Worm (Caenorhabditis elegans) whole organism, L4 larva: Measurements from ENCODE around the gene F13A2.5.

ENCODE experiments used
- ces-1 ChIP-seq: fragments of 150-350 bp; sonication (generic microtip); optimal IDR thresholded peaks from 4 replicates; lab custom pipeline; 2014; ENCODE audit warnings: missing biosample characterization, missing genetic modification reagents, missing genetic modification characterization
- lsy-2 ChIP-seq, 2 experiments: fragments of 150-350 bp in 1 of 2; sonication (generic microtip) in 1 of 2; optimal IDR thresholded peaks; 2 replicates each; lab custom pipeline; 2014 to 2017; ENCODE audit warnings: missing biosample characterization in 2 of 2, missing genetic modification characterization in 2 of 2
- mep-1 ChIP-seq: fragments of 150-350 bp; sonication (generic microtip); optimal IDR thresholded peaks from 3 replicates; lab custom pipeline; 2014; ENCODE audit warnings: missing biosample characterization, missing genetic modification characterization
- saeg-2 ChIP-seq: fragments of 200-800 bp; sonication (Bioruptor generic); IDR thresholded peaks from 2 replicates; pipeline ENCODE4 v1.3.6; 2022; ENCODE audit warnings: missing genetic modification reagents, missing genetic modification characterization, missing compliant biosample characterization

- TF ChIP-seq mep-1 (tag; lab: Kevin White, UChicago), result no peak
- TF ChIP-seq ces-1 (GFP tag; lab: Kevin White, UChicago), result no peak
- no peak for TF ChIP-seq saeg-2
- TF ChIP-seq lsy-2 (tag; optimal IDR thresholded peaks at IDR 0.05; lab: Kevin White, UChicago), result no peak
These were observed 9.9 kb upstream of the F13A2.5 start, which contains the start of gene Y47D7A.17 for ce11 chrV:4411714-4412113.
